Worm (Caenorhabditis elegans) whole organism, L4 larva: ENCODE data around the gene str-134.

Source experiments
- D1046.2 ChIP-seq: fragments of 200-800 bp; sonication (Bioruptor generic); IDR thresholded peaks from 2 replicates; pipeline ENCODE4 v1.3.6; 2022; ENCODE audit warnings: missing genetic modification characterization, missing compliant biosample characterization
- F10B5.3 ChIP-seq: sonication (generic microtip); optimal IDR thresholded peaks from 2 replicates; lab custom pipeline; 2016; ENCODE audit warnings: mild to moderate bottlenecking, missing genetic modification characterization, missing compliant biosample characterization
- F26F4.8 ChIP-seq: fragments of 200-800 bp; sonication (Bioruptor generic); conservative IDR thresholded peaks from 2 replicates; pipeline ENCODE4 v1.3.6; 2022; ENCODE audit warnings: missing genetic modification characterization, missing compliant biosample characterization
- R02D3.7 ChIP-seq: fragments of 150-350 bp; sonication (generic microtip); optimal IDR thresholded peaks from 3 replicates; lab custom pipeline; 2014; ENCODE audit warnings: missing biosample characterization, missing genetic modification characterization
- T20F7.1 ChIP-seq: fragments of 200-800 bp; sonication (Bioruptor generic); optimal IDR thresholded peaks from 2 replicates; lab custom pipeline; 2018; ENCODE audit warnings: mild to moderate bottlenecking, missing genetic modification characterization, missing compliant biosample characterization
- Y105C5A.15 ChIP-seq: fragments of 200-800 bp; sonication (Bioruptor generic); IDR thresholded peaks from 2 replicates; pipeline ENCODE4 v1.3.6; 2022; ENCODE audit warnings: missing genetic modification characterization, missing compliant biosample characterization
- ZK546.5 ChIP-seq, 2 experiments: sonication (generic microtip); optimal IDR thresholded peaks; 2 replicates each; lab custom pipeline; 2017; ENCODE audit warnings: missing biosample characterization in 2 of 2, missing genetic modification characterization in 2 of 2
- aha-1 ChIP-seq: fragments of 150-350 bp; peaks from one replicate; lab custom pipeline; 2014; ENCODE audit warnings: missing biosample characterization, missing genetic modification characterization
- arid-1 ChIP-seq: fragments of 200-800 bp; sonication (Bioruptor generic); conservative IDR thresholded peaks from 2 replicates; pipeline ENCODE4 v1.3.6; 2022; ENCODE audit warnings: missing genetic modification reagents, missing genetic modification characterization, missing compliant biosample characterization
- attf-4 ChIP-seq: sonication (generic microtip); optimal IDR thresholded peaks from 3 replicates; lab custom pipeline; 2017; ENCODE audit warnings: missing biosample characterization, missing genetic modification characterization
- ceh-28 ChIP-seq: fragments of 150-350 bp; optimal IDR thresholded peaks from 2 replicates; lab custom pipeline; 2014; ENCODE audit warnings: missing biosample characterization, missing genetic modification reagents, missing genetic modification characterization
- ceh-62 ChIP-seq: sonication (generic microtip); optimal IDR thresholded peaks from 2 replicates; lab custom pipeline; 2017; ENCODE audit warnings: missing biosample characterization, missing genetic modification characterization
- ceh-82 ChIP-seq: sonication (generic microtip); optimal IDR thresholded peaks from 2 replicates; lab custom pipeline; 2017; ENCODE audit warnings: missing biosample characterization, missing genetic modification characterization
- ces-1 ChIP-seq: fragments of 150-350 bp; sonication (generic microtip); optimal IDR thresholded peaks from 4 replicates; lab custom pipeline; 2014; ENCODE audit warnings: missing biosample characterization, missing genetic modification reagents, missing genetic modification characterization
- ctbp-1 ChIP-seq: fragments of 200-800 bp; sonication (Bioruptor generic); IDR thresholded peaks from 2 replicates; pipeline ENCODE4 v1.3.6; 2022; ENCODE audit warnings: missing genetic modification reagents, missing genetic modification characterization, missing compliant biosample characterization
- daf-12 ChIP-seq: fragments of 150-350 bp; optimal IDR thresholded peaks from 2 replicates; lab custom pipeline; 2014; ENCODE audit warnings: missing biosample characterization, missing genetic modification reagents, missing genetic modification characterization
- daf-16 ChIP-seq, 3 experiments: sonication (generic microtip); optimal IDR thresholded peaks; 2 replicates each; lab custom pipeline; 2016 to 2017; ENCODE audit warnings: missing genetic modification characterization in 3 of 3, missing genetic modification reagents in 3 of 3, mild to moderate bottlenecking in 2 of 3, missing compliant biosample characterization in 2 of 3, missing biosample characterization in 1 of 3, moderate library complexity in 1 of 3
- dmd-6 ChIP-seq: fragments of 200-800 bp; sonication (Bioruptor generic); IDR thresholded peaks from 2 replicates; pipeline ENCODE4 v1.3.6; 2022; ENCODE audit warnings: missing genetic modification reagents, missing genetic modification characterization, missing compliant biosample characterization
- dmd-9 ChIP-seq: fragments of 200-800 bp; sonication (Bioruptor generic); IDR thresholded peaks from 2 replicates; pipeline ENCODE4 v1.3.6; 2022; ENCODE audit warnings: missing genetic modification reagents, missing genetic modification characterization, missing compliant biosample characterization
- dpl-1 ChIP-seq: fragments of 150-350 bp; optimal IDR thresholded peaks from 2 replicates; lab custom pipeline; 2014; ENCODE audit warnings: missing biosample characterization, missing genetic modification reagents, missing genetic modification characterization
- egl-27 ChIP-seq: sonication (generic microtip); optimal IDR thresholded peaks from 3 replicates; lab custom pipeline; 2017; ENCODE audit warnings: missing biosample characterization, missing genetic modification reagents, missing genetic modification characterization
- egl-43 ChIP-seq: fragments of 200-800 bp; sonication (Bioruptor generic); IDR thresholded peaks from 2 replicates; pipeline ENCODE4 v1.3.6; 2022; ENCODE audit warnings: missing genetic modification reagents, missing genetic modification characterization, missing compliant biosample characterization
- fkh-10 ChIP-seq: fragments of 150-350 bp; optimal IDR thresholded peaks from 2 replicates; lab custom pipeline; 2014; ENCODE audit warnings: missing biosample characterization, missing genetic modification reagents, missing genetic modification characterization
- fos-1 ChIP-seq: fragments of 150-350 bp; optimal IDR thresholded peaks from 2 replicates; lab custom pipeline; 2014; ENCODE audit warnings: missing biosample characterization, missing genetic modification characterization
- hif-1 ChIP-seq, 2 experiments: sonication (generic microtip); optimal IDR thresholded peaks; 2 replicates each; lab custom pipeline; 2016 to 2017; ENCODE audit warnings: missing compliant biosample characterization in 2 of 2, missing genetic modification characterization in 2 of 2, missing genetic modification reagents in 2 of 2, missing genotype in 2 of 2, mild to moderate bottlenecking in 1 of 2
- hlh-11 ChIP-seq: fragments of 200-800 bp; sonication (Bioruptor generic); optimal IDR thresholded peaks from 2 replicates; lab custom pipeline; 2018; ENCODE audit warnings: mild to moderate bottlenecking, missing genetic modification characterization, missing compliant biosample characterization
- lin-13 ChIP-seq: fragments of 150-350 bp; optimal IDR thresholded peaks from 2 replicates; lab custom pipeline; 2014; ENCODE audit warnings: missing biosample characterization, missing genetic modification reagents, missing genetic modification characterization
- lin-15B ChIP-seq: fragments of 150-350 bp; sonication (generic microtip); optimal IDR thresholded peaks from 3 replicates; lab custom pipeline; 2014; ENCODE audit warnings: missing biosample characterization, missing genetic modification characterization
- lin-38 ChIP-seq: fragments of 200-800 bp; sonication (Bioruptor generic); IDR thresholded peaks from 2 replicates; pipeline ENCODE4 v1.3.6; 2022; ENCODE audit warnings: missing genetic modification reagents, missing genetic modification characterization, missing compliant biosample characterization
- lir-3 ChIP-seq: sonication (generic microtip); optimal IDR thresholded peaks from 2 replicates; lab custom pipeline; 2016; ENCODE audit warnings: mild to moderate bottlenecking, missing genetic modification characterization, missing compliant biosample characterization
- lsy-2 ChIP-seq, 2 experiments: fragments of 150-350 bp in 1 of 2; sonication (generic microtip) in 1 of 2; optimal IDR thresholded peaks; 2 replicates each; lab custom pipeline; 2014 to 2017; ENCODE audit warnings: missing biosample characterization in 2 of 2, missing genetic modification characterization in 2 of 2
- madf-9 ChIP-seq: fragments of 200-800 bp; sonication (Bioruptor generic); conservative IDR thresholded peaks from 2 replicates; pipeline ENCODE4 v1.3.6; 2022; ENCODE audit warnings: missing genetic modification reagents, missing genetic modification characterization, missing compliant biosample characterization
- mdl-1 ChIP-seq, 2 experiments: fragments of 150-350 bp in 1 of 2; sonication (generic microtip) in 1 of 2; optimal IDR thresholded peaks; 2 replicates each; lab custom pipeline; 2014 to 2017; ENCODE audit warnings: missing biosample characterization in 2 of 2, missing genetic modification characterization in 2 of 2
- mdt-29 ChIP-seq: fragments of 200-800 bp; sonication (Bioruptor generic); IDR thresholded peaks from 2 replicates; pipeline ENCODE4 v1.3.6; 2022; ENCODE audit warnings: missing genetic modification reagents, missing genetic modification characterization, missing compliant biosample characterization
- mes-2 ChIP-seq: sonication (generic microtip); optimal IDR thresholded peaks from 2 replicates; lab custom pipeline; 2016; ENCODE audit warnings: missing genotype, mild to moderate bottlenecking, missing genetic modification characterization, missing compliant biosample characterization; ENCODE audit not compliant: poor library complexity, severe bottlenecking
- mxl-2 ChIP-seq: fragments of 200-800 bp; sonication (Bioruptor generic); conservative IDR thresholded peaks from 2 replicates; pipeline ENCODE4 v1.3.6; 2022; ENCODE audit warnings: missing genetic modification reagents, missing genetic modification characterization, missing compliant biosample characterization
- mxl-3 ChIP-seq: fragments of 200-800 bp; sonication (Bioruptor generic); optimal IDR thresholded peaks from 2 replicates; lab custom pipeline; 2018; ENCODE audit warnings: mild to moderate bottlenecking, missing genetic modification characterization, missing compliant biosample characterization
- nhr-111 ChIP-seq: fragments of 200-800 bp; sonication (Bioruptor generic); optimal IDR thresholded peaks from 2 replicates; lab custom pipeline; 2018; ENCODE audit warnings: mild to moderate bottlenecking, missing genetic modification characterization, missing compliant biosample characterization
- nhr-25 ChIP-seq: sonication (generic microtip); optimal IDR thresholded peaks from 2 replicates; lab custom pipeline; 2017; ENCODE audit warnings: missing genetic modification characterization, mild to moderate bottlenecking, missing compliant biosample characterization, antibody characterized with exemption, moderate library complexity, borderline replicate concordance; ENCODE audit not compliant: insufficient read depth
- nhr-6 ChIP-seq: fragments of 150-350 bp; optimal IDR thresholded peaks from 2 replicates; lab custom pipeline; 2014; ENCODE audit warnings: missing biosample characterization, missing genetic modification characterization
- nhr-77 ChIP-seq: fragments of 150-350 bp; optimal IDR thresholded peaks from 2 replicates; lab custom pipeline; 2014; ENCODE audit warnings: missing biosample characterization, missing genetic modification characterization
- php-3 ChIP-seq: fragments of 200-800 bp; sonication (Bioruptor generic); IDR thresholded peaks from 2 replicates; pipeline ENCODE4 v1.3.6; 2022; ENCODE audit warnings: missing genetic modification reagents, missing genetic modification characterization, missing compliant biosample characterization
- sdz-12 ChIP-seq: fragments of 200-800 bp; sonication (Bioruptor generic); optimal IDR thresholded peaks from 2 replicates; lab custom pipeline; 2018; ENCODE audit warnings: mild to moderate bottlenecking, missing genetic modification characterization, missing compliant biosample characterization
- set-16 ChIP-seq: fragments of 200-800 bp; sonication (Bioruptor generic); IDR thresholded peaks from 2 replicates; pipeline ENCODE4 v1.3.6; 2022; ENCODE audit warnings: missing genetic modification reagents, missing genetic modification characterization, missing compliant biosample characterization
- snpc-4 ChIP-seq: fragments of 150-350 bp; optimal IDR thresholded peaks from 2 replicates; lab custom pipeline; 2014; ENCODE audit warnings: missing biosample characterization, missing genetic modification characterization
- zag-1 ChIP-seq: fragments of 150-350 bp; optimal IDR thresholded peaks from 2 replicates; lab custom pipeline; 2014; ENCODE audit warnings: missing biosample characterization, missing genetic modification characterization
- zip-2 ChIP-seq: fragments of 150-350 bp; optimal IDR thresholded peaks from 2 replicates; lab custom pipeline; 2014; ENCODE audit warnings: missing biosample characterization, missing genetic modification characterization

str-134 gene

DNA sequence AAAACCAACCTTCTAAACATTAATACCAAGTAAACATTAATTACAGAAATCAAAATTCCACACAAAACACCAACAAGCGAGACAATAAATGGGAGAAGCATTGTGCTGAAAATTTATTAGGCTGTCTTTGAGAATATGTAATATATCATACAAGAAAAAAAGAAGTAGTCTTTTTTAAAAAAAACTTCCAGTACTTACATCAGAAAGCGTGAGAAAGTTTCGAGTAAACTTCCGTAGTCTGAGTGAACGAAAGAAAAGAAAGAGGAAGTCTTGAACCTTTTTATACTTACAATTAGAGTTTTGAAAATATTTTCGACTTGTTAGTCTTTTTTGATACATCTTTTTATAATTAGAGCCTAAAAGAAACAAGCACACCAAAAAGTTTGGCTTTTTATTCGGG is 23.7 kb upstream of the str-134 start, which contains the start of gene srbc-40:
TSS of gene srbc-40 (minus strand) at position 101 of the 400 bp plus-strand sequence.
- no peak for TF ChIP-seq ces-1
- no peak for TF ChIP-seq F10B5.3 (tag; lab: Kevin White, UChicago)
- TF ChIP-seq ceh-28: no peak
- no peak for TF ChIP-seq lsy-2 (tag; optimal IDR thresholded peaks at IDR 0.05; lab: Kevin White, UChicago)
- TF ChIP-seq lir-3 (tag; lab: Kevin White, UChicago): no peak
- TF ChIP-seq lin-15B (tag; lab: Kevin White, UChicago): no peak
- TF ChIP-seq egl-43: no peak
- TF ChIP-seq R02D3.7 (tag; lab: Kevin White, UChicago): no peak
- no peak for TF ChIP-seq nhr-6 (tag; lab: Kevin White, UChicago)
- no peak for TF ChIP-seq mxl-2 (GFP tag; lab: Robert Waterston, UW)
- no peak for TF ChIP-seq F26F4.8
- TF ChIP-seq dpl-1: no peak
- no peak for TF ChIP-seq egl-27 (tag; lab: Kevin White, UChicago)
- no peak for TF ChIP-seq nhr-77 (tag; lab: Kevin White, UChicago)
- TF ChIP-seq snpc-4 (tag; lab: Kevin White, UChicago): no peak
- TF ChIP-seq daf-16 (GFP tag; optimal IDR thresholded peaks at IDR 0.05; lab: Kevin White, UChicago): no peak
- no peak for TF ChIP-seq daf-16 (tag; optimal IDR thresholded peaks at IDR 0.05; lab: Kevin White, UChicago)

ce11 chrV:722889-723288 is 20.6 kb upstream of the str-134 start:
- TF ChIP-seq arid-1 (GFP tag; lab: Robert Waterston, UW) (no peak), sdz-12 (GFP tag; lab: Kevin White, UChicago) (no peak), aha-1 (peak; percentile 95), attf-4 (tag; lab: Kevin White, UChicago) (no peak), nhr-25 (tag; lab: Kevin White, UChicago) (no peak)

DNA sequence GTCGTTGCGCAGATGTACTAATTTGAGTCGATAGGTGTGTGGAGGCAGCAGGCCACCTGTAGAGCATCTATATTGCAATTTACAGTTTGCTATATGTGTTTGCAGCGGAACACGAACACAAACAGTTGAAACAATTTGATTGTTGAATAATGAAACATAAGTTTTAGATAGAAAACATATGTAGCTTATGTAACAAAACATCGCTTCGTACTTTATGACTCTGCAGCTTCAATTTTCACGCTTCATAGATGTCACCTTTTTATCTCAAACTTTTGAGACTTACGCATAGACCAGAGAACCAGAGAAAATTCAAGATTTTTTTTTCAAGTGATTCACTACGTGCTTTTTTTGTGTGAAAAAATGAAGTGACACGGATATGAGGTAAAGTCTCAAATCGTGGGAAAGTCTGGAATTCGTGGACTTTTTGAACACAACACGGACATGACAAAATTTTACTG is 19.5 kb upstream of the str-134 start, which contains the start of gene fbxb-72:
TSS of gene fbxb-72 (minus strand) at position 58 of the 458 bp plus-strand sequence.
- TF ChIP-seq lin-38 (GFP tag; lab: Robert Waterston, UW) (peak; percentile 58), attf-4 (tag; lab: Kevin White, UChicago) (no peak), aha-1 (peak; percentile 95), fkh-10 (GFP tag; lab: Kevin White, UChicago) (no peak), ZK546.5 (tag; optimal IDR thresholded peaks at IDR 0.05; lab: Kevin White, UChicago) (no peak), ceh-82 (tag; lab: Kevin White, UChicago) (no peak), ctbp-1 (GFP tag; lab: Robert Waterston, UW) (no peak), T20F7.1 (GFP tag; lab: Kevin White, UChicago) (peak; percentile 70), Y105C5A.15 (peak; percentile 8; the same call in 1 of the 2 replicates), lin-13 (GFP tag; lab: Kevin White, UChicago) (peak; percentile 14), dmd-6 (GFP tag; lab: Robert Waterston, UW) (no peak), set-16 (GFP tag; lab: Robert Waterston, UW) (no peak), ceh-28 (no peak), arid-1 (GFP tag; lab: Robert Waterston, UW) (peak; percentile 82), madf-9 (GFP tag; lab: Robert Waterston, UW) (no peak), fos-1 (tag; lab: Kevin White, UChicago) (no peak), mxl-3 (GFP tag; lab: Kevin White, UChicago) (peak; percentile 42), zip-2 (tag; lab: Kevin White, UChicago) (peak; percentile 83), dmd-9 (no peak; the same call in 1 of the 2 replicates), R02D3.7 (tag; lab: Kevin White, UChicago) (no peak), D1046.2 (GFP tag; lab: Robert Waterston, UW) (no peak), dpl-1 (peak; percentile 31), nhr-77 (tag; lab: Kevin White, UChicago) (peak; percentile 93), mdl-1 (tag; optimal IDR thresholded peaks at IDR 0.05; lab: Kevin White, UChicago) (no peak), nhr-111 (GFP tag; lab: Kevin White, UChicago) (no peak), zag-1 (no peak), snpc-4 (tag; lab: Kevin White, UChicago) (no peak), mdt-29 (GFP tag; lab: Robert Waterston, UW) (peak; percentile 32; the same call in 1 of the 2 replicates), mes-2 (tag; lab: Kevin White, UChicago) (peak; percentile 86), php-3 (GFP tag; lab: Robert Waterston, UW) (peak; percentile 76; the same call in 1 of the 2 replicates), hlh-11 (peak; percentile 63), daf-12 (tag; lab: Kevin White, UChicago) (no peak), ceh-62 (tag; lab: Kevin White, UChicago) (no peak), hif-1 (tag; optimal IDR thresholded peaks at IDR 0.05; lab: Kevin White, UChicago) (peak; percentile 59 to 65)
